Fruit fly (Drosophila melanogaster): Measurements from ENCODE around the gene CG14220.

- TF ChIP-seq CrebA (GFP tag; optimal IDR thresholded peaks at IDR 0.05; ENCODE audit: borderline replicate concordance) (no peak), usp (GFP tag; optimal IDR thresholded peaks at IDR 0.05) (no peak), ey (GFP tag; optimal IDR thresholded peaks at IDR 0.05) (no peak), Dfd (GFP tag; optimal IDR thresholded peaks at IDR 0.05) (no peak), Sp1 (GFP tag; optimal IDR thresholded peaks at IDR 0.05) (no peak), Myc (optimal IDR thresholded peaks at IDR 0.05) (no peak), pan (optimal IDR thresholded peaks at IDR 0.05) (no peak)
These were observed 23.6 kb downstream of the CG14220 start for dm6 chrX:19577940-19578632.

Data from whole organism, wandering third instar larva.